Fruit fly (Drosophila melanogaster): ENCODE measurements around the gene CG42322.

DNA sequence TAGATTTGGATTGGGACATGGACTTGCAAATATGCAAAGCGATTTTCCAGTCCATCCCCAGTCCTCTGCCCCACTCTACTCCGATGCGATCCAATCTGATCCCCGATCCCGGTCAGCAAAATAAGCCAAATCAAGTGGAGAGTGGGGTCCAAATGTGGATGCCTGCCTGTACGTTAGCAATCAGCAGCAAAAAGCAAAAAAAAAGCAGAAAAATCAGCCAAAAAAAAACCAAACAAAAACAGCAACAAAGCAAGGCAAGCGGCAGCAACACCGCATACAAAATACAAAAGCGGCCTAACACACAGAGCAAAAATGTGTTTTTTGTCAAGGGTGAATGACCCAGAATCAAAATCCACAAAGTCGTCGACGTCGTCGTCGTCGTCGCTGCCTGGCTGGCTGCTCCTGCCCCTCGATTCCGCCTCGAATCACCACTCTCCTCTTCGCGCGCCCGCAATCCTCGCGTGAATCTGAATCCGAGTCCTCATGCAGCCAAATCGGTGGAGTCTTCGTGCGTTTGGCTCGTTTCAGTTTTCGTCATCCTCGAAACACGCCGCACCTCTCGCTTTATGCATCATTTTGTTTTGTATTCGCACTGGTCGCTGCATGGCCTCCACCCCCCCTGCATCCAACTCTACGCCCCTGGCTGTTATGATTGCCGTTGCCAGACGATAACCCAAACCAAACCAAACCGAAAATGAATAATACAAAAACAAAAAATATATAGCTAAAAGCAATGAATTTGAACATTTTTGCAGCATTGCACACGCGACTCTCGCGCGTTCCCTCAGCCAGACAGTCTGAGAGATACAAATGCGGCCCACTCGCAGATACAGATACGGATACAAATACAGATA is 25.6 kb downstream of the CG42322 start:
- TF ChIP-seq CTCF (optimal IDR thresholded peaks at IDR 0.05), result no peak
- no peak for TF ChIP-seq CG8478 (optimal IDR thresholded peaks at IDR 0.05)

Data from S2 (cell line).